Worm (Caenorhabditis elegans) whole organism, midembryonic: ENCODE measurements around the gene F41G3.19.
"Not testable (repeated sequence)": the region's sequence is repeated elsewhere in the genome, so short reads cannot be mapped to it uniquely, and the experiment has no call there.

Experiments
- T22C8.4 ChIP-seq: fragments of 200-800 bp; sonication (Bioruptor generic); IDR thresholded peaks from 2 replicates; pipeline ENCODE4 v1.3.6; 2022; ENCODE audit warnings: missing genetic modification characterization, missing compliant biosample characterization
- cog-1 ChIP-seq: sonication (generic microtip); optimal IDR thresholded peaks from 2 replicates; lab custom pipeline; 2016; ENCODE audit warnings: missing genetic modification characterization, missing compliant biosample characterization
- flt-1 ChIP-seq: fragments of 200-800 bp; sonication (Bioruptor generic); IDR thresholded peaks from 2 replicates; pipeline ENCODE4 v1.3.6; 2022; ENCODE audit warnings: missing genetic modification characterization, missing compliant biosample characterization
- klf-2 ChIP-seq: fragments of 200-800 bp; sonication (Bioruptor generic); conservative IDR thresholded peaks from 2 replicates; pipeline ENCODE4 v1.3.6; 2022; ENCODE audit warnings: missing genetic modification reagents, missing genetic modification characterization, missing compliant biosample characterization
- med-1 ChIP-seq: sonication (generic microtip); optimal IDR thresholded peaks from 2 replicates; lab custom pipeline; 2017; ENCODE audit warnings: missing genetic modification characterization, mild to moderate bottlenecking, missing compliant biosample characterization, antibody characterized with exemption, missing genetic modification reagents; ENCODE audit not compliant: insufficient read depth
- ref-1 ChIP-seq: fragments of 200-800 bp; sonication (Bioruptor generic); conservative IDR thresholded peaks from 2 replicates; pipeline ENCODE4 v1.3.6; 2022; ENCODE audit warnings: missing genetic modification reagents, missing genetic modification characterization, missing compliant biosample characterization
- tab-1 ChIP-seq: fragments of 200-800 bp; sonication (Bioruptor generic); IDR thresholded peaks from 2 replicates; pipeline ENCODE4 v1.3.6; 2022; ENCODE audit warnings: missing genetic modification characterization, missing compliant biosample characterization
- ztf-23 ChIP-seq: fragments of 200-800 bp; sonication (Bioruptor generic); IDR thresholded peaks from 2 replicates; pipeline ENCODE4 v1.3.6; 2022; ENCODE audit warnings: missing genetic modification reagents, missing genetic modification characterization, missing compliant biosample characterization
- ztf-29 ChIP-seq: fragments of 200-800 bp; sonication (Bioruptor generic); IDR thresholded peaks from 2 replicates; pipeline ENCODE4 v1.3.6; 2022; ENCODE audit warnings: missing genetic modification reagents, missing genetic modification characterization, missing compliant biosample characterization

F41G3.19 gene

DNA sequence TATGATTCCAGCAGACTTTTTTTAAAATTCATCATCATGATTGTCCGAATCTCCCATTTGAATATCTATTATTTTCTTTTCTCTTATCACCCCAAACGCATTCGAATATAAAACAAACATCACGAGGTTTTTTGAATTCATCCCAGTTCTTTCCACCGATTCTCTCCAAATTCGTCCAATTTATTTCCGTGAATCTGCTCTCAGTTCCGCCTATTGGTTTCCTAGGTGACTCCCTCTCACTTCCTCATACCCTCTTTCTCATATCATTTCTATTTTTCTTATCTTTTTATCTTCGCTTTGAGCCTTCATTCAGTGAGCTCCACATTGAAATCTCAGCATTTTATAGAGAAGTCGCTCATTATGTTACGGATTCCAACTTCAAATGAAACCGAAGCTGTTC lies 27.2 kb upstream of the F41G3.19 start, which contains the start of gene T13C2.7:
Gene T13C2.7 (plus strand): TSS at position 301 of the 400 bp plus-strand sequence.
- TF ChIP-seq tab-1 (GFP tag; lab: Robert Waterston, UW), result no peak
- no peak for TF ChIP-seq ztf-29 (GFP tag; lab: Robert Waterston, UW)
- TF ChIP-seq cog-1 (tag; lab: Kevin White, UChicago), result no peak
- no peak for TF ChIP-seq ztf-23 (GFP tag; lab: Robert Waterston, UW)
- TF ChIP-seq klf-2 (GFP tag; lab: Robert Waterston, UW), result no peak
- TF ChIP-seq T22C8.4, result no peak

DNA sequence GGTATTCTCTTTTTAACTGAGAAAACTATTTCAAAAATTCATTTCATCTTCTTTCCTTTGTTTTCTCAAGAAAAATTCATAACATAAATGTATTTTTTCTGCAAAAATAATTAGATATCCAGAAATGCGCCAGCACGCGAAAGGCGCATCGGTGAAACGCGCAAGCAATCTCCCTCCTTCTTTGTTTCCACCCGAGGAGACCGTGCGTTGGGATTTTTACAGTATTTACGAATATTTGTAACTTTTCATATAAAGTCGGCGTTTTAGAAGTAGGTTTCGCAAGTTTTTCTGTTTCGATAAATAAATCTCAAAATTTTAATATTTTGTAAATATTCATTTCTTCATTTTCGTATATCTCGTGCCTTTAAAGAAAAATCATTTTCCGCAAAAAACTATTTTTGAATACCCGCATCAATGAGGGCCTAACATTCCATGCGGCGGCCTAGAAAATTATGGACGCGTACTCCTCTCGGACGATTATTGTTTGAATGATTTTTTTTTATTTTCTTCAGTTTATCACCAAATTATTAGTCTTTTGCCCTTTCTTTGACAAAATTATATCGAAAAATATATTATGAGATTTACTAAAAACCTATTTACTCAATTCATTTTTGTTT lies 24.6 kb upstream of the F41G3.19 start, which contains the start of gene ssup-72:
Gene ssup-72 (plus strand): TSS at position 181 of the 617 bp plus-strand sequence.
- TF ChIP-seq ztf-23 (GFP tag; lab: Robert Waterston, UW), result peak; percentile 67
- TF ChIP-seq cog-1 (tag; lab: Kevin White, UChicago), result no peak
- peak; percentile 6 for TF ChIP-seq med-1 (GFP tag; lab: Kevin White, UChicago)

DNA sequence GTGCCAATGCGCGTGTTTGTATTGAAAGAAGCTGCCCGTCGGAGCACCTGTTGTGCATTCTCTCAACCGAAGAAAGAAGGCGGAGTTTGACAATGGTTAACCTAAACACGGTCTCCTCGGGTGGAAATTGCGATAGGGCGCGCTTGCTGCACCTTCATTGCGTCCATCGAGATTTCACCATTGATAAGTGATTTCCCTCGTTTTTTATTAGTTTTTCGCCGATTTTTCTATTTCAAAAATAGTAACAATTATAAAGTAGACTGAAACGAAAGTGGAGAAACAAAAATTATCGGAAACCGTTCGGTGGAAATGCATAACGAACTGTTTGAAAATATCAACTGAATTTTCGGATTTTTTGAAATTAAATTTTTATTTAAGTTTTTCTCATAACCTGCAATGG lies 23.1 kb upstream of the F41G3.19 start, which contains the start of gene agr-1:
Gene agr-1 (minus strand): TSS at position 101 of the 400 bp plus-strand sequence.
- TF ChIP-seq ref-1, tab-1, klf-2 (GFP tag; lab: Robert Waterston, UW): not testable (repeated sequence)

DNA sequence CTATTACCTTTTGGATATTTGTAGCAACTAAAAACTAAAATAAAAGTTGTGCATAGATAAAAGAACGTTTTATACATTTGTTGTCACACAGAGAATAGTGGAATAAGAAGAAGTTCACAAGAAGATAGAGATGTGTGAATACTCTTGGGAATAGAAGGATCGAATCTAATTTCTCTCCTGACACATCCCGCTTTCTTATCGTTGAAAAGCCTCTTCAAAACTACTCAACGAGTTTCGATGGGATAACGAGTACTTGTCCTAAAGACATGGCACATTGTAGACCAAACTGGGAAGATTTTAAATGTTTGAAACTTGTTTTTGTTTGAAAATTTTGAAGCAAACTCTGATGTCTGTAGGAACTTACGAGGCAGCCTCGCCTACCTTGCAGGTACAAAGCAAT lies 20.6 kb upstream of the F41G3.19 start:
- no peak for TF ChIP-seq cog-1 (tag; lab: Kevin White, UChicago)
- no peak for TF ChIP-seq flt-1 (GFP tag; lab: Robert Waterston, UW)
- TF ChIP-seq ztf-23 (GFP tag; lab: Robert Waterston, UW), result no peak
- no peak for TF ChIP-seq klf-2 (GFP tag; lab: Robert Waterston, UW)
- TF ChIP-seq med-1 (GFP tag; lab: Kevin White, UChicago), result no peak
- TF ChIP-seq ztf-29 (GFP tag; lab: Robert Waterston, UW), result no peak
- TF ChIP-seq ref-1 (GFP tag; lab: Robert Waterston, UW), result no peak
- no peak for TF ChIP-seq T22C8.4

DNA sequence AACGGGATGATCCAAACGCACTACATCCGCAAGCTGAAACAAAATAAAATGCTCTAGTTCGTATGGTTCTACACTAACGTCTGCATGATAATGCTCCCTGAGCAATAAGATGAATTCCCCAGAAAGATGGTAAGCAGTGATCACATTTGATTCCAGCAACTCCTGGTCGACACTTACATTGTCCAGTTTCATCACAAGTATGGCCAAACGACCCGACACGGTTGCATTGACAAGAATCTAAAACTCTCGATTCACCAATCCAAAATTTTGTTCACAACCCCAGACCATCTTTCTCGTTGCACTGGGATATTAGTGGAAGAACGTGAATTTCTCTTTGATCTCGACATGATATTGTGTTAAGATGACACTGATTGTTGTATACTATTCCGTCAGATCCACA lies 18.1 kb upstream of the F41G3.19 start:
- no peak for TF ChIP-seq klf-2 (GFP tag; lab: Robert Waterston, UW)
- TF ChIP-seq tab-1 (GFP tag; lab: Robert Waterston, UW), result no peak
- TF ChIP-seq ref-1 (GFP tag; lab: Robert Waterston, UW), result no peak
- no peak for TF ChIP-seq T22C8.4
- no peak for TF ChIP-seq cog-1 (tag; lab: Kevin White, UChicago)
- TF ChIP-seq ztf-29 (GFP tag; lab: Robert Waterston, UW), result no peak
- TF ChIP-seq ztf-23 (GFP tag; lab: Robert Waterston, UW), result no peak
- no peak for TF ChIP-seq med-1 (GFP tag; lab: Kevin White, UChicago)
- TF ChIP-seq flt-1 (GFP tag; lab: Robert Waterston, UW), result no peak

DNA sequence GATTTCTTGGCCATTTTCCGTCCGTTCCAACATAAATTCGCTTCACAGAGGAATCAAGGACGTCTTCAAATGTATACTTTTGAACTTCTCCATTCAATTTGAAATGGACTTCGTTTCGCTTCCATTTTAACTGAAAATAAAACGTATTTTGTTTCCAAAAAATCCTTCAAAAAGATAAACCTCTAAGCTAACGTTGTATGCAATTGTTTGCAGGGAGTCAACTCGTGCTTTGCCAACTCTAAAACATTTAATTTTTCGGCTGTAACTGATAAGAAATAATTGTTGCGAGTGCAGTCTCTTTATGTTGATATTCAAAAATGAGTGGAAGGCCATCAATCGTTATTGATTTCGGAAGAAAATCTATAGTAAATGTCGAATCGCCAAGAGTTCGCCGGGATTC lies 16.1 kb upstream of the F41G3.19 start, which contains the start of gene F41G3.18:
Gene F41G3.18 (plus strand): TSS at position 301 of the 400 bp plus-strand sequence.
- TF ChIP-seq cog-1 (tag; lab: Kevin White, UChicago) (no peak), ref-1 (GFP tag; lab: Robert Waterston, UW) (no peak), T22C8.4 (no peak), tab-1 (GFP tag; lab: Robert Waterston, UW) (no peak), flt-1 (GFP tag; lab: Robert Waterston, UW) (no peak), klf-2 (GFP tag; lab: Robert Waterston, UW) (no peak), med-1 (GFP tag; lab: Kevin White, UChicago) (no peak), ztf-23 (GFP tag; lab: Robert Waterston, UW) (no peak), ztf-29 (GFP tag; lab: Robert Waterston, UW) (no peak)

DNA sequence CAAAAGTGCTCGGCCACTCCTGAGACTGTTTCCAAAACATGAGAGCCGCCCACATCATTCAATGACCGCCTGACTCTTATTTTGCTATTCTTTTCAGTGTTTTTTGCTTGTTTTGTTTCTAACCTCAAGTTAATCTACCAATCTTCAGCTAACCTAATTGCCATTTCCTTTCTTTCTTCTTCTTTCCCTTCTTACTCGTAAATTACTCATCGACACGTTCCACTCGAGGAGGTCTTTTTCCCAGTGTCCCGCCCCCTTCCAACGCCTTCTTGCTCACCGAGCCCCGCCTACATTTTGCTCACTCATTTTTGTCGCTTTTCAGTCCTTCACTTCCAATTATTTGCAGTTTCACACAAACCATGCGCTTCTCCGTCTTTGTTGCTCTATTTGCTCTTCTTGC lies 12.8 kb upstream of the F41G3.19 start, which contains the start of gene nlp-50:
Gene nlp-50 (plus strand): TSS at position 301 of the 400 bp plus-strand sequence.
- TF ChIP-seq klf-2 (GFP tag; lab: Robert Waterston, UW) (no peak), ztf-23 (GFP tag; lab: Robert Waterston, UW) (no peak), ref-1 (GFP tag; lab: Robert Waterston, UW) (no peak), ztf-29 (GFP tag; lab: Robert Waterston, UW) (no peak), tab-1 (GFP tag; lab: Robert Waterston, UW) (no peak), T22C8.4 (no peak), cog-1 (tag; lab: Kevin White, UChicago) (no peak), flt-1 (GFP tag; lab: Robert Waterston, UW) (no peak), med-1 (GFP tag; lab: Kevin White, UChicago) (no peak)

DNA sequence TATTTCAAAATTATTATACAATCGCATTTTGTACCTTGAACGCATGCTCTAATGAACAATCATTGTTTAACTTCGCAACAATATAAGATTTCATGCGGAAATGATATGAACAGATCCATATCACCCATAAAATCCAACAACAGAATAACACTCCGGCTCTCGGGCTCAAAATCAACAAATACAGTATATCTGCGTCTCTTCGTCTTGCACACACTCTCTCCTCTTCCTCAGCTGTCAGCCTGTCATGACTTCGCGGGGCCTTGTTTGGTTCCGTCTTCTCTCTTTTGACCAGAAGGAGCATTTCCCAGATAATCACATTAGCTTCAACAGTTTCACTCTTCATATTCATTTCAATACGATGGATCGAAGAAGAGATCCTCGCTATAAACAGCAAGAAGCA lies 4.3 kb upstream of the F41G3.19 start, which contains the start of gene F41G3.3:
Gene F41G3.3 (plus strand): TSS at position 301 of the 400 bp plus-strand sequence.
- TF ChIP-seq ztf-29 (GFP tag; lab: Robert Waterston, UW), result no peak
- no peak for TF ChIP-seq med-1 (GFP tag; lab: Kevin White, UChicago)
- TF ChIP-seq T22C8.4, result no peak
- TF ChIP-seq ref-1 (GFP tag; lab: Robert Waterston, UW), result no peak
- TF ChIP-seq klf-2 (GFP tag; lab: Robert Waterston, UW), result no peak
- no peak for TF ChIP-seq cog-1 (tag; lab: Kevin White, UChicago)
- no peak for TF ChIP-seq ztf-23 (GFP tag; lab: Robert Waterston, UW)
- no peak for TF ChIP-seq flt-1 (GFP tag; lab: Robert Waterston, UW)
- no peak for TF ChIP-seq tab-1 (GFP tag; lab: Robert Waterston, UW)

DNA sequence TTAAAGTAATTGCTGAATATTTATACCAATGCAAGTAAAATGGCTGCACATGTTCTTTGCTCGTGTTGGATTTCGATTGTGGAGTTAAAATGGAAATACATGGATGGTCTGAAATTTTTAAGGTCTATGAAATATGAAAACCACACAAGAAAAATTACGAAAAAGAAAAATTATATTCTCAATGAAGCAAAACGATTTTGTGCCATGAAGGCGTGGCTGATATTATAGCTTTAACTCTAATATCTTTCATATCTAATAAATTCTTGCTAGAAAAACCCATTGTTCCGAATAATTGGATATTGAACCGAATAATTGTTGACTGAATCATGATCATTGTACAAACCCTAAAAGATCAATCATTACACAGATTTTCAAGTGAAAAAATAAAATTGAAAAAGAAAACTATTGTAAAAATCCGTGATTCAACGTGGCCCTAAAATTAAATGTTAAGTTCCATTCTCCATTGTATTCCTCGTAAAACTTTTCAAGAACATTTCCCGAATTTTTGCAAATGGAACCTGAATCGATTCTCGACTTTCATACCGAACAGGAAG lies 2.8 kb upstream of the F41G3.19 start, which contains the start of the genes srx-95 and fis-1:
Gene srx-95 (minus strand): TSS at position 101 of the 554 bp plus-strand sequence.
Gene fis-1 (plus strand): TSS at position 504 of the 554 bp plus-strand sequence.
- TF ChIP-seq cog-1 (tag; lab: Kevin White, UChicago), result no peak
